Worm (Caenorhabditis elegans) whole organism, late embryonic: ENCODE results near the gene T04C9.1.

Experiments used
- K09A11.1 ChIP-seq: sonication (generic microtip); optimal IDR thresholded peaks from 2 replicates; lab custom pipeline; 2017; ENCODE audit warnings: antibody characterized with exemption, mild to moderate bottlenecking, missing genetic modification characterization, missing compliant biosample characterization; ENCODE audit not compliant: insufficient read depth
- ama-1 ChIP-seq: fragments of 150-350 bp; optimal IDR thresholded peaks from 2 replicates; lab custom pipeline; 2014
- ceh-9 ChIP-seq: sonication (generic microtip); optimal IDR thresholded peaks from 2 replicates; lab custom pipeline; 2016; ENCODE audit warnings: mild to moderate bottlenecking, missing genetic modification characterization, inconsistent platforms, missing compliant biosample characterization
- che-1 ChIP-seq: sonication (generic microtip); optimal IDR thresholded peaks from 2 replicates; lab custom pipeline; 2016; ENCODE audit warnings: mild to moderate bottlenecking, missing genetic modification characterization, missing compliant biosample characterization
- dve-1 ChIP-seq: sonication (generic microtip); optimal IDR thresholded peaks from 2 replicates; lab custom pipeline; 2017; ENCODE audit warnings: antibody characterized with exemption, mild to moderate bottlenecking, missing genetic modification characterization, missing compliant biosample characterization
- ets-4 ChIP-seq: sonication (generic microtip); optimal IDR thresholded peaks from 2 replicates; lab custom pipeline; 2016; ENCODE audit warnings: missing genetic modification characterization, missing compliant biosample characterization
- fax-1 ChIP-seq: sonication (generic microtip); optimal IDR thresholded peaks from 2 replicates; lab custom pipeline; 2016; ENCODE audit warnings: missing genotype, missing genetic modification characterization, missing compliant biosample characterization
- fkh-10 ChIP-seq: fragments of 150-350 bp; optimal IDR thresholded peaks from 2 replicates; lab custom pipeline; 2014; ENCODE audit warnings: missing biosample characterization, missing genetic modification reagents, missing genetic modification characterization
- hlh-8 ChIP-seq: sonication (generic microtip); optimal IDR thresholded peaks from 2 replicates; lab custom pipeline; 2016; ENCODE audit warnings: missing genotype, missing genetic modification characterization, missing compliant biosample characterization
- rnt-1 ChIP-seq: sonication (generic microtip); optimal IDR thresholded peaks from 2 replicates; lab custom pipeline; 2016; ENCODE audit warnings: missing genetic modification characterization, missing compliant biosample characterization
- sdc-2 ChIP-seq: sonication (generic microtip); optimal IDR thresholded peaks from 2 replicates; lab custom pipeline; 2016; ENCODE audit warnings: missing genotype, missing genetic modification characterization, missing compliant biosample characterization
- unc-86 ChIP-seq: sonication (generic microtip); optimal IDR thresholded peaks from 2 replicates; lab custom pipeline; 2016; ENCODE audit warnings: missing genetic modification characterization, missing compliant biosample characterization
- zip-5 ChIP-seq: sonication (generic microtip); optimal IDR thresholded peaks from 2 replicates; lab custom pipeline; 2016; ENCODE audit warnings: missing genetic modification characterization, missing compliant biosample characterization

DNA sequence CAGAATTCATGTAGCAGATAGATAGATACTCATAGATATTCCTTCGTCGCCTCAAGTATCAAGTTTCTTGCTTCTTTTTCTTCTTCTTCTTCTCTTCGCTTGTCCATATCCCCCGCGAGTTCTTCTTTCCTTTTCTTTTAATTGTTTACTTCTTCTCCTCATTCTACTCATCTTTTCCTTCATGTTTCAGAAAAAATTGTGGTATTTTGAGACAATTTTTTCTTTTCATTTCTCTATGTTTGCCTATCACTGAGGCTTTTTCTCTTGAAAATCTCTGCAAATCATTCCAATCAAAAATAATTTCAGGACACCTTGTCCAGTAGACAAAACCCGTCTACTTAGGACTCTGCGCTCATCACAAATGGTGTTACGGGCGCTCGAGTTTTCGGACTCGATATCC, at the start of gene T04C9.1:
- TF ChIP-seq che-1 = no peak
- TF ChIP-seq ama-1 (lab: Kevin White, UChicago) = no peak
- TF ChIP-seq unc-86 (tag; lab: Kevin White, UChicago) = no peak
- TF ChIP-seq hlh-8 = no peak
- TF ChIP-seq dve-1 (tag; lab: Kevin White, UChicago) = no peak
- TF ChIP-seq ceh-9 (tag; lab: Kevin White, UChicago) = no peak
- no peak for TF ChIP-seq sdc-2 (tag; lab: Kevin White, UChicago)
- TF ChIP-seq K09A11.1 (tag; lab: Kevin White, UChicago) = no peak
- TF ChIP-seq fkh-10 (GFP tag; lab: Kevin White, UChicago) = no peak
- TF ChIP-seq rnt-1 (tag; lab: Kevin White, UChicago) = no peak
- no peak for TF ChIP-seq fax-1
- TF ChIP-seq zip-5 (tag; lab: Kevin White, UChicago) = no peak
- TF ChIP-seq ets-4 (tag; lab: Kevin White, UChicago) = no peak
